Worm (Caenorhabditis elegans): ENCODE data around the gene F17H10.1.

F17H10.1 gene

DNA sequence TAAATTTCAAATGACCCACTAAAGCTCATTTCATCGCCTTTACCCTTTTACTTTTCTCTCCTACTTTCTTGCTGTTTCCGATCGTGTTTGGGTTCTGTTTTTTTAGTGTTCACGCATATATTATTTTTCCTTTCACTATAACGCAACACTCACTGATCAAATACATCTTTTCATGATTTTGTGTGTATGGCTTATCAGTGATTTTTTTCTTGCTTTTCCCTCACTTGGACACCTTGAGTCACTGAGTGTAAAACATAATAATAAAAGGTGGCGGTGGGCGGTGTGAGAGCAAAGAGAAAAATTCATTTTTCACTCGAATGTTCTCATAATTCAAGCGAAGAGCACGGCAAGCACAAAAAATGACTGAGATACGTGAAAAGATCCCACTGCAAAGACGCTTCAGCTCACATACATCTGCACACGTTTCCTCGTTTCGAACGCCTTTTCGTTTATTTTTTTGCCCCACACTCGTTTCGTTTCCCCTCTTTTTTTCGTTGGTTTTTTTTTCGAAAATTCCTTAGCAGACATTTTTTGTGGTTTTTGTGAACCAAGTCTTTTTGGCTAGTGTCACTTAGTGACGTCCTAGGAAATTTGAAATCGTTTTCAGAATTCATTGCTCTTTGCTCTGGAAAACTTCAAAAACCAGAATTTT is 42.0 kb upstream of the F17H10.1 start, which contains the start of gene K03A11.5:
Gene K03A11.5, plus strand, starts transcription at position 602 of the 652 bp plus-strand sequence.
- TF ChIP-seq nhr-80 (tag; optimal IDR thresholded peaks at IDR 0.05) (peak; percentile 53), sdz-38 (tag; optimal IDR thresholded peaks at IDR 0.05) (no peak)

DNA sequence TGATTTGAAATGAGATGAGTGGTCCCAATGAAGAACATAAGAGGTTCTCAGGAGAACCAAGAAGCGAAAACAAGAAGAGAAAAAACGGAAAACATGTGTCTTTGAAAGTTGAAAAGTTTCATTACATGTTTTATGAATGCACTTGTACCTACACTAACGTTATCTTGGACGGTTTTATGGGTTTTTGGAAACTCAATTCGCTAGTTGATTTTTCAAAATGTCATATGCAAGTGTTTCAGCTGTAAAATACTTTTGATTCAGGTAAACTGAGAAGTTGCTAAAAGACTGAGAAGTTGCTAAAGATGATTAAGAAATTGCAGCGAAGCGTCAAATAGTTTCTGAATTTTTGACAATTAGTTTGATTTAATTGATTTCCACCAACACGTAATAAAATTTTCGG is 33.9 kb upstream of the F17H10.1 start, which contains the start of gene cpx-2:
Gene cpx-2, minus strand, starts transcription at position 101 of the 400 bp plus-strand sequence.
- TF ChIP-seq ceh-100 (GFP tag; IDR thresholded peaks at IDR 0.05) (no peak), madf-8 (GFP tag; conservative IDR thresholded peaks at IDR 0.05) (no peak), egl-44 (GFP tag; IDR thresholded peaks at IDR 0.05) (no peak), F57C9.4 (tag; optimal IDR thresholded peaks at IDR 0.05) (no peak), C17E4.6 (GFP tag; IDR thresholded peaks at IDR 0.05) (no peak), let-526 (GFP tag; IDR thresholded peaks at IDR 0.05) (no peak)

DNA sequence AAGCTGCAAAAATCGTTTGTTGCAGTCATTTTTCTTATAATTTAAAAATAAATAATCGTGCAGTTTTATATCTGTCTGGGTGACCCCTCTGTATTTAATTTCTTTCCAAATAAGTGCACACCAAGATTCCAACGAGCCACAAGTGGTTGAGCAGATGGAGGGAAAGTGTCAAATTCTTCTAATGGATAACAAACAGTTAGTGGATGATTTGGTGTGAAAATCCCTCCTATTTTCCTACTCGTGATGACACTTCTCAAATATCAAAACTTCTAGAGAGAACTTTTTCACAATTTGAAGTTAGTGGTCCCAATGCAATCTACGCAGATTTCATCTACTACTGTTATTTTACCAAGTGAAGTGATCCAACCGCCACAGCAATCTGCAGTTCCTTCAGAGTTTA is 30.7 kb upstream of the F17H10.1 start, which contains the start of gene ceh-28:
Gene ceh-28, plus strand, starts transcription at position 301 of the 400 bp plus-strand sequence.
- TF ChIP-seq F49E8.2 (tag; optimal IDR thresholded peaks at IDR 0.05; ENCODE audit: insufficient read depth) = no peak
- TF ChIP-seq T26A5.8 (tag; optimal IDR thresholded peaks at IDR 0.05) = no peak
- no peak for TF ChIP-seq nhr-120 (GFP tag; IDR thresholded peaks at IDR 0.05)
- TF ChIP-seq athp-1 (tag; optimal IDR thresholded peaks at IDR 0.05) = no peak
- no peak for TF ChIP-seq pbrm-1 (GFP tag; IDR thresholded peaks at IDR 0.05)
- no peak for TF ChIP-seq Y95B8A.8 (GFP tag; IDR thresholded peaks at IDR 0.05)
- TF ChIP-seq madf-6 (GFP tag; IDR thresholded peaks at IDR 0.05) = no peak
- no peak for TF ChIP-seq rcor-1 (GFP tag; IDR thresholded peaks at IDR 0.05)

DNA sequence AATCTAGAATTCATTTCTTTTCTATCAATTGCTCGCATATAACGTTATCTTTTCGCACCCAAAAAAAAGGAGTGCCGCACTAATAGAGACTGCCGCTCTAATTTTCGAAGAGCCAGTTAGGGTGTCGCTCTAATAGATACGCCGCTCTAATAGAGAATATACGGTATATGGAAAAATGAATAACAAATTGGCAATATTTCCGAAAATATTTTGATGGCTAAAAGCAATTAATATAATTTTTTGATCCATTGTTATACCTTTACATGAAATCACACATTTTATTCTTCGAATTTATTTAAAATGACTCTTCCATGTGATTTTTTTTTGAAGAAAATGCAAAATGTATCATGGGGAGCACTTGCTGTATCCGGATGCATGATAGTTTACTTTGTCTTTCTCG is 27.2 kb upstream of the F17H10.1 start, which contains the start of gene K03A11.4:
Gene K03A11.4, plus strand, starts transcription at position 301 of the 400 bp plus-strand sequence.
- TF ChIP-seq hmg-1.2 (GFP tag; IDR thresholded peaks at IDR 0.05) (no peak), tbx-9 (tag; optimal IDR thresholded peaks at IDR 0.05; ENCODE audit: borderline replicate concordance) (no peak), rpc-1 (optimal IDR thresholded peaks at IDR 0.05) (no peak), rpc-1 (tag; optimal IDR thresholded peaks at IDR 0.05) (no peak)

DNA sequence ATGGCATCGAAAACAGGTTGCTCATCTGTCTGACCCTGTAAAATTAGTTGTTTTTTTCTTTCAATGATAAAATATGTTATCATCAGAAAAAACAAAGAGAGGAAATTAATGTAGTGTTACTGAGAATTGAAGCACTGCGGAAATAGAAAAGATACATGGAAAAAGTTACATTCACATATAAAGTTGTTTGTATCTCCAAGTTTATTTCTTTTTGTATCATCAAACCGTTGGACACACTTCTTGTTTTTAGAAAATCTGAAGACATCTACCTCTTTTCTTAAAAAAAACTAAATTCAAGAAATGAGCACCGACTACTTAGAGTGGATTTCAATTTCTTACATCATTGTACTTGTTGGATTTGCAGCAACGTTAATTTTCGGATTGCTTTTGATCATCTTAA is 22.7 kb upstream of the F17H10.1 start, which contains the start of gene str-10:
Gene str-10, plus strand, starts transcription at position 301 of the 400 bp plus-strand sequence.
- TF ChIP-seq lin-40 (tag; optimal IDR thresholded peaks at IDR 0.05) = no peak
- no peak for TF ChIP-seq cebp-2 (GFP tag; IDR thresholded peaks at IDR 0.05)
- TF ChIP-seq let-607 (tag; optimal IDR thresholded peaks at IDR 0.05) = no peak
- no peak for TF ChIP-seq Y53G8AR.9 (GFP tag; conservative IDR thresholded peaks at IDR 0.05)
- TF ChIP-seq sea-2 (GFP tag; IDR thresholded peaks at IDR 0.05) = no peak
- TF ChIP-seq hsf-1 (GFP tag; IDR thresholded peaks at IDR 0.05) = no peak
- TF ChIP-seq ceh-58 (GFP tag; IDR thresholded peaks at IDR 0.05) = no peak
- TF ChIP-seq Y95B8A.8 (GFP tag; IDR thresholded peaks at IDR 0.05) = no peak
- no peak for TF ChIP-seq egl-44 (GFP tag; IDR thresholded peaks at IDR 0.05)
- no peak for TF ChIP-seq repo-1 (tag; optimal IDR thresholded peaks at IDR 0.05)
- TF ChIP-seq F57C9.4 (tag; optimal IDR thresholded peaks at IDR 0.05) = no peak
- no peak for TF ChIP-seq ekl-4 (GFP tag; IDR thresholded peaks at IDR 0.05)
- TF ChIP-seq akir-1 (GFP tag; optimal IDR thresholded peaks at IDR 0.05) = no peak
- TF ChIP-seq cebp-1 (GFP tag; IDR thresholded peaks at IDR 0.05) = no peak
- no peak for TF ChIP-seq cebp-1 (tag; optimal IDR thresholded peaks at IDR 0.05)
- no peak for TF ChIP-seq madf-10 (tag; optimal IDR thresholded peaks at IDR 0.05)
- no peak for TF ChIP-seq nhr-120 (GFP tag; IDR thresholded peaks at IDR 0.05)
- TF ChIP-seq Y67H2A.10 (GFP tag; conservative IDR thresholded peaks at IDR 0.05) = no peak
- TF ChIP-seq attf-3 (GFP tag; conservative IDR thresholded peaks at IDR 0.05) = no peak

All from whole organism, young adult.